Fruit fly (Drosophila melanogaster) whole organism, embryonic: Measurements from ENCODE around the gene mts.
A peak's percentile ranks its signal among the peaks of the same experiment; 100 is the strongest.

ENCODE experiments used
- Ada2b ChIP-seq: fragments of 200-800 bp; sonication (Bioruptor generic); IDR thresholded peaks from 2 replicates; pipeline ENCODE4 v1.3.6; 2022; ENCODE audit warnings: missing biosample characterization, missing genetic modification characterization
- BEAF-32 ChIP-seq: fragments of 200-800 bp; sonication (Bioruptor generic); optimal IDR thresholded peaks from 3 replicates; lab custom pipeline; 2017; ENCODE audit warnings: missing biosample characterization, missing genetic modification characterization, mild to moderate bottlenecking, moderate library complexity, missing genetic modification reagents
- CG10366 ChIP-seq: fragments of 200-800 bp; sonication (Bioruptor generic); IDR thresholded peaks from 2 replicates; pipeline ENCODE4 v1.3.6; 2022; ENCODE audit warnings: missing biosample characterization, missing genetic modification characterization
- CG11696 ChIP-seq: fragments of 200-800 bp; sonication (Bioruptor generic); IDR thresholded peaks from 2 replicates; pipeline ENCODE4 v1.3.6; 2022; ENCODE audit warnings: missing biosample characterization, missing genetic modification characterization
- CG11723 ChIP-seq: fragments of 200-800 bp; sonication (Bioruptor generic); optimal IDR thresholded peaks from 2 replicates; lab custom pipeline; 2017; ENCODE audit warnings: missing biosample characterization, mild to moderate bottlenecking, missing genetic modification characterization
- CG18011 ChIP-seq: fragments of 200-800 bp; sonication (Bioruptor generic); optimal IDR thresholded peaks from 2 replicates; lab custom pipeline; 2017; ENCODE audit warnings: missing biosample characterization, missing genetic modification characterization, mild to moderate bottlenecking, moderate library complexity, missing genotype
- CG3281 ChIP-seq: fragments of 200-800 bp; sonication (Bioruptor generic); optimal IDR thresholded peaks from 3 replicates; lab custom pipeline; 2017; ENCODE audit warnings: missing biosample characterization, mild to moderate bottlenecking, missing genetic modification characterization
- CG42726 ChIP-seq: fragments of 200-800 bp; sonication (Bioruptor generic); IDR thresholded peaks from 2 replicates; pipeline ENCODE4 v1.3.6; 2022; ENCODE audit warnings: missing biosample characterization, missing genetic modification characterization; ENCODE audit not compliant: partially characterized antibody
- CG4328 ChIP-seq: fragments of 200-800 bp; sonication (Bioruptor generic); optimal IDR thresholded peaks from 3 replicates; lab custom pipeline; 2017; ENCODE audit warnings: missing biosample characterization, missing genetic modification reagents, missing genetic modification characterization
- CG43689 ChIP-seq: fragments of 200-800 bp; sonication (Bioruptor generic); IDR thresholded peaks from 2 replicates; pipeline ENCODE4 v1.3.6; 2022; ENCODE audit warnings: missing biosample characterization, missing genetic modification characterization
- CG6254 ChIP-seq: fragments of 200-800 bp; sonication (Bioruptor generic); optimal IDR thresholded peaks from 3 replicates; lab custom pipeline; 2017; ENCODE audit warnings: mild to moderate bottlenecking, missing biosample characterization, missing genetic modification reagents, missing genetic modification characterization
- CG7745 ChIP-seq: fragments of 200-800 bp; sonication (Bioruptor generic); optimal IDR thresholded peaks from 2 replicates; lab custom pipeline; 2018; ENCODE audit warnings: missing biosample characterization, mild to moderate bottlenecking, missing genetic modification characterization, moderate library complexity
- CG7928 ChIP-seq: fragments of 200-800 bp; sonication (Bioruptor generic); optimal IDR thresholded peaks from 2 replicates; lab custom pipeline; 2017; ENCODE audit warnings: missing biosample characterization, mild to moderate bottlenecking, missing genetic modification characterization
- CG8290 ChIP-seq, 3 experiments: fragments of 200-800 bp; sonication (Bioruptor generic); optimal IDR thresholded peaks; 2 replicates each; lab custom pipeline; 2016 to 2019; ENCODE audit warnings: missing biosample characterization in 3 of 3, missing genetic modification characterization in 3 of 3, mild to moderate bottlenecking in 2 of 3, moderate library complexity in 1 of 3
- CG8388 ChIP-seq: fragments of 200-800 bp; sonication (Bioruptor generic); optimal IDR thresholded peaks from 2 replicates; lab custom pipeline; 2019; ENCODE audit warnings: missing biosample characterization, mild to moderate bottlenecking, missing genetic modification characterization, moderate library complexity
- CG9932 ChIP-seq: fragments of 200-800 bp; sonication (Bioruptor generic); IDR thresholded peaks from 2 replicates; pipeline ENCODE4 v1.3.6; 2022; ENCODE audit warnings: missing biosample characterization, missing genetic modification characterization
- CTCF ChIP-seq: fragments of 200-800 bp; sonication (Bioruptor generic); optimal IDR thresholded peaks from 2 replicates; lab custom pipeline; 2017; ENCODE audit warnings: missing biosample characterization, mild to moderate bottlenecking, missing genetic modification characterization, moderate library complexity
- D19B ChIP-seq: fragments of 200-800 bp; sonication (Bioruptor generic); optimal IDR thresholded peaks from 2 replicates; lab custom pipeline; 2017; ENCODE audit warnings: missing biosample characterization, mild to moderate bottlenecking, missing genetic modification characterization
- ERR ChIP-seq: fragments of 200-800 bp; sonication (Bioruptor generic); optimal IDR thresholded peaks from 2 replicates; lab custom pipeline; 2016; ENCODE audit warnings: missing biosample characterization, missing genetic modification characterization
- Eip74EF ChIP-seq, 2 experiments: fragments of 200-800 bp in 1 of 2; fragments of >200 bp in 1 of 2; sonication (Bioruptor generic) in 1 of 2; optimal IDR thresholded peaks; 2 replicates each; lab custom pipeline; 2017 to 2019; ENCODE audit warnings: missing biosample characterization in 2 of 2, missing genetic modification characterization in 2 of 2, mild to moderate bottlenecking in 1 of 2, moderate library complexity in 1 of 2
- Elba2 ChIP-seq: fragments of 200-800 bp; sonication (Bioruptor generic); optimal IDR thresholded peaks from 3 replicates; lab custom pipeline; 2016; ENCODE audit warnings: missing biosample characterization, missing genetic modification characterization
- Fer1 ChIP-seq: fragments of 200-800 bp; sonication (Bioruptor generic); optimal IDR thresholded peaks from 2 replicates; lab custom pipeline; 2017; ENCODE audit warnings: missing biosample characterization, mild to moderate bottlenecking, missing genetic modification characterization
- GATAe ChIP-seq: fragments of 200-800 bp; sonication (Bioruptor generic); conservative IDR thresholded peaks from 2 replicates; pipeline ENCODE4 v1.3.6; 2022; ENCODE audit warnings: missing biosample characterization, missing genetic modification characterization
- H15 ChIP-seq: fragments of 200-800 bp; sonication (Bioruptor generic); IDR thresholded peaks from 3 replicates; pipeline ENCODE4 v1.3.6; 2022; ENCODE audit warnings: missing biosample characterization, missing genetic modification characterization
- Hr3 ChIP-seq: fragments of 200-800 bp; sonication (Bioruptor generic); optimal IDR thresholded peaks from 3 replicates; lab custom pipeline; 2016; ENCODE audit warnings: missing biosample characterization, missing genetic modification characterization
- Hsf ChIP-seq: fragments of 200-800 bp; sonication (Bioruptor generic); optimal IDR thresholded peaks from 3 replicates; lab custom pipeline; 2016; ENCODE audit warnings: missing biosample characterization, missing genetic modification characterization
- Lim3 ChIP-seq: fragments of 200-800 bp; sonication (Bioruptor generic); IDR thresholded peaks from 2 replicates; pipeline ENCODE4 v1.3.6; 2022; ENCODE audit warnings: missing biosample characterization, missing genetic modification characterization
- Myb ChIP-seq: fragments of 200-800 bp; sonication (Bioruptor generic); optimal IDR thresholded peaks from 2 replicates; lab custom pipeline; 2016; ENCODE audit warnings: missing biosample characterization, missing genetic modification characterization
- Nf-YC ChIP-seq: fragments of 200-800 bp; optimal IDR thresholded peaks from 3 replicates; lab custom pipeline; 2019; ENCODE audit warnings: missing biosample characterization, mild to moderate bottlenecking, missing genetic modification characterization, moderate library complexity
- NfI ChIP-seq: fragments of 200-800 bp; sonication (Bioruptor generic); optimal IDR thresholded peaks from 3 replicates; lab custom pipeline; 2018; ENCODE audit warnings: missing biosample characterization, mild to moderate bottlenecking, missing genetic modification characterization, moderate library complexity
- Pdp1 ChIP-seq, 2 experiments: fragments of 200-800 bp; sonication (Bioruptor generic); optimal IDR thresholded peaks; 3 replicates each; lab custom pipeline; 2016; ENCODE audit warnings: missing biosample characterization in 2 of 2, missing genetic modification characterization in 2 of 2, mild to moderate bottlenecking in 1 of 2, moderate library complexity in 1 of 2
- al ChIP-seq: fragments of 200-800 bp; sonication (Bioruptor generic); IDR thresholded peaks from 2 replicates; pipeline ENCODE4 v1.3.6; 2022; ENCODE audit warnings: missing biosample characterization, missing genetic modification characterization
- cg ChIP-seq: fragments of 200-800 bp; sonication (Bioruptor generic); optimal IDR thresholded peaks from 3 replicates; lab custom pipeline; 2019; ENCODE audit warnings: missing biosample characterization, mild to moderate bottlenecking, missing genetic modification characterization, moderate library complexity
- chm ChIP-seq: fragments of 200-800 bp; sonication (Bioruptor generic); IDR thresholded peaks from 2 replicates; pipeline ENCODE4 v1.3.6; 2022; ENCODE audit warnings: missing biosample characterization, missing genetic modification characterization
- corto ChIP-seq: fragments of 200-800 bp; sonication (Bioruptor generic); optimal IDR thresholded peaks from 2 replicates; lab custom pipeline; 2016; ENCODE audit warnings: missing biosample characterization, mild to moderate bottlenecking, missing genetic modification characterization, moderate library complexity
- crp ChIP-seq, 2 experiments: fragments of 200-800 bp; sonication (Bioruptor generic); optimal IDR thresholded peaks; 2 replicates in 1 of 2; 3 replicates in 1 of 2; lab custom pipeline; 2017; ENCODE audit warnings: missing biosample characterization in 2 of 2, missing genetic modification characterization in 2 of 2, mild to moderate bottlenecking in 1 of 2, moderate library complexity in 1 of 2
- dati ChIP-seq: fragments of 200-800 bp; sonication (Bioruptor generic); IDR thresholded peaks from 2 replicates; pipeline ENCODE4 v1.3.6; 2022; ENCODE audit warnings: missing biosample characterization, missing genetic modification characterization
- dm ChIP-seq: fragments of 200-800 bp; sonication (Bioruptor generic); optimal IDR thresholded peaks from 3 replicates; lab custom pipeline; 2016; ENCODE audit warnings: missing biosample characterization, missing genetic modification characterization
- fd102C ChIP-seq: fragments of 200-800 bp; sonication (Bioruptor generic); optimal IDR thresholded peaks from 2 replicates; lab custom pipeline; 2018; ENCODE audit warnings: missing biosample characterization, mild to moderate bottlenecking, missing genetic modification characterization, moderate library complexity
- gfzf ChIP-seq: fragments of 200-800 bp; sonication (Bioruptor generic); optimal IDR thresholded peaks from 2 replicates; lab custom pipeline; 2016; ENCODE audit warnings: missing biosample characterization, mild to moderate bottlenecking, missing genetic modification characterization, moderate library complexity
- hth ChIP-seq: fragments of >200 bp; optimal IDR thresholded peaks from 2 replicates; lab custom pipeline; 2017; ENCODE audit warnings: inconsistent platforms
- jing ChIP-seq: fragments of 200-800 bp; sonication (Bioruptor generic); optimal IDR thresholded peaks from 2 replicates; lab custom pipeline; 2018; ENCODE audit warnings: missing biosample characterization, mild to moderate bottlenecking, missing genetic modification characterization
- lbe ChIP-seq: fragments of 200-800 bp; sonication (Bioruptor generic); optimal IDR thresholded peaks from 2 replicates; lab custom pipeline; 2016; ENCODE audit warnings: missing biosample characterization, mild to moderate bottlenecking, missing genetic modification characterization
- nom ChIP-seq: fragments of 200-800 bp; sonication (Bioruptor generic); optimal IDR thresholded peaks from 2 replicates; lab custom pipeline; 2017; ENCODE audit warnings: missing biosample characterization, missing genetic modification characterization, mild to moderate bottlenecking, moderate library complexity, missing genetic modification reagents
- pum ChIP-seq: fragments of 200-800 bp; sonication (Bioruptor generic); optimal IDR thresholded peaks from 2 replicates; lab custom pipeline; 2016; ENCODE audit warnings: missing biosample characterization, missing genetic modification characterization
- pzg ChIP-seq: fragments of 200-800 bp; sonication (Bioruptor generic); optimal IDR thresholded peaks from 3 replicates; lab custom pipeline; 2018; ENCODE audit warnings: missing biosample characterization, mild to moderate bottlenecking, missing genetic modification characterization, moderate library complexity
- slou ChIP-seq: fragments of 200-800 bp; sonication (Bioruptor generic); optimal IDR thresholded peaks from 3 replicates; lab custom pipeline; 2016; ENCODE audit warnings: missing biosample characterization, missing genetic modification characterization
- sob ChIP-seq: fragments of 200-800 bp; sonication (Bioruptor generic); IDR thresholded peaks from 2 replicates; pipeline ENCODE4 v1.3.6; 2022; ENCODE audit warnings: missing biosample characterization, missing genetic modification characterization
- tap ChIP-seq: fragments of 200-800 bp; optimal IDR thresholded peaks from 3 replicates; lab custom pipeline; 2019; ENCODE audit warnings: missing biosample characterization, mild to moderate bottlenecking, missing genetic modification characterization, moderate library complexity
- vvl ChIP-seq: fragments of 200-800 bp; sonication (Bioruptor generic); IDR thresholded peaks from 2 replicates; pipeline ENCODE4 v1.3.6; 2022; ENCODE audit warnings: missing biosample characterization, missing genetic modification characterization
- z ChIP-seq: fragments of 200-800 bp; sonication (Bioruptor generic); IDR thresholded peaks from 3 replicates; pipeline ENCODE4 v1.3.6; 2022; ENCODE audit warnings: missing biosample characterization, missing genetic modification characterization

The mts gene

dm6 chr2L:7828901-7829300 lies 1.5 kb downstream of the mts start (continued):
- TF ChIP-seq H15 (GFP tag; lab: Robert Waterston, UW) (no peak), vvl (GFP tag; lab: Robert Waterston, UW) (0 out of 2 replicates have a peak, but pooled peaks have one; percentile 51), NfI (GFP tag; lab: Kevin White, UChicago) (no peak), CG6254 (GFP tag; lab: Kevin White, UChicago) (peak; percentile 17), pum (GFP tag; lab: Kevin White, UChicago) (no peak), CG18011 (GFP tag; lab: Kevin White, UChicago) (no peak), slou (GFP tag; lab: Kevin White, UChicago) (no peak), gfzf (GFP tag; lab: Kevin White, UChicago) (no peak), Lim3 (no peak), CG11723 (GFP tag; lab: Kevin White, UChicago) (no peak), GATAe (GFP tag; lab: Robert Waterston, UW) (no peak), BEAF-32 (GFP tag; lab: Kevin White, UChicago) (no peak), CG10366 (GFP tag; lab: Robert Waterston, UW) (no peak), CG42726 (GFP tag; lab: Robert Waterston, UW) (no peak), CG7745 (tag; lab: Kevin White, UChicago) (no peak), D19B (GFP tag; lab: Kevin White, UChicago) (no peak), CTCF (GFP tag; lab: Kevin White, UChicago) (no peak), Hsf (GFP tag; lab: Kevin White, UChicago) (no peak), crp (GFP tag; optimal IDR thresholded peaks at IDR 0.05; lab: Kevin White, UChicago) (no peak), CG9932 (no peak), fd102C (GFP tag; lab: Kevin White, UChicago) (no peak), z (GFP tag; lab: Robert Waterston, UW) (no peak), CG3281 (GFP tag; lab: Kevin White, UChicago) (no peak), Hr3 (GFP tag; lab: Kevin White, UChicago) (no peak), dati (GFP tag; lab: Robert Waterston, UW) (no peak), cg (GFP tag; lab: Kevin White, UChicago) (peak; percentile 70), lbe (GFP tag; lab: Kevin White, UChicago) (no peak), Eip74EF (GFP tag; optimal IDR thresholded peaks at IDR 0.05; lab: Kevin White, UChicago) (no peak), CG4328 (GFP tag; lab: Kevin White, UChicago) (no peak), al (GFP tag; lab: Robert Waterston, UW) (no peak), chm (GFP tag; lab: Robert Waterston, UW) (no peak), CG8388 (GFP tag; lab: Kevin White, UChicago) (no peak), Elba2 (no peak), CG11696 (no peak), Myb (GFP tag; lab: Kevin White, UChicago) (no peak), jing (GFP tag; lab: Kevin White, UChicago) (no peak), CG43689 (no peak), Ada2b (GFP tag; lab: Robert Waterston, UW) (no peak), Fer1 (GFP tag; lab: Kevin White, UChicago) (peak; percentile 15), CG8290 (GFP tag; optimal IDR thresholded peaks at IDR 0.05; lab: Kevin White, UChicago) (no peak), CG8290 (tag; optimal IDR thresholded peaks at IDR 0.05; lab: Kevin White, UChicago) (peak in 1 of 2 experiments; percentile 45), pzg (GFP tag; lab: Kevin White, UChicago) (no peak), hth (lab: Kevin White, UChicago) (no peak), Pdp1 (GFP tag; optimal IDR thresholded peaks at IDR 0.05; lab: Kevin White, UChicago) (peak in 1 of 2 experiments; percentile 69), nom (peak; percentile 8), tap (tag; lab: Kevin White, UChicago) (no peak), sob (no peak), Nf-YC (tag; lab: Kevin White, UChicago) (no peak), ERR (GFP tag; lab: Kevin White, UChicago) (no peak), CG7928 (no peak), dm (GFP tag; lab: Kevin White, UChicago) (no peak), corto (peak; percentile 7)
